Worm (Caenorhabditis elegans) whole organism, young adult: Measurements from ENCODE around the gene F44A2.3.

Experiments used
- F23B12.7 ChIP-seq: sonication (generic microtip); optimal IDR thresholded peaks from 2 replicates; lab custom pipeline; 2017; ENCODE audit warnings: missing genetic modification characterization, mild to moderate bottlenecking, missing compliant biosample characterization, antibody characterized with exemption, moderate library complexity; ENCODE audit not compliant: insufficient read depth
- F49E8.2 ChIP-seq: sonication (generic microtip); optimal IDR thresholded peaks from 3 replicates; lab custom pipeline; 2017; ENCODE audit warnings: missing genetic modification characterization, mild to moderate bottlenecking, missing compliant biosample characterization, antibody characterized with exemption, moderate library complexity; ENCODE audit not compliant: insufficient read depth

ce11 chrV:9312377-9312776 is 7.2 kb downstream of the F44A2.3 start:
- TF ChIP-seq F23B12.7 (tag; lab: Kevin White, UChicago) (no peak), F49E8.2 (tag; lab: Kevin White, UChicago) (no peak)
